Comparison of ENCODE assay signal across 6 fruit fly cellular contexts in the genomic region with DNA sequence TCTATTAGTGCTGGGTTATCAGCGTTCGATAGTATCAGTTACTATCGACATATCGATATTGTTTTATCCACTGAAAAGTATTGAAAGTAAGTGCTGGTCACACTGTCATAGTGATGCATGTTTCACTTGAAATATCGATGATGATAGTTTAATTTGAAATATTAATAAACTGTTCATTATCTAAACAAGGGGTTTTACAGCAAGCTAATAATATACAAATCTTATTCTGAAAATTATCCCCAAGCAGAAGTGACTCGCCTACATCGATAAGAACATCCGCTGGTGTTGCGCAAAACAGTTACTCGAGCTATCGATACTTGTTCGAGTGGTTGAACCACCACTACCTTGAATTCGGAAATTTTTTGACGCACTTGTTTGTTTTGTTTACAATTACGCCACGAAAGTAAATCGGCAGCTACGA.
TF ChIP-seq lines count a peak whose summit lies in the region.

A gene (minus strand): TSS at position 10 of the 421 bp plus-strand sequence.
A gene (plus strand): TSS at position 333 of the 421 bp plus-strand sequence.
A gene (plus strand): TSS at position 333 of the 421 bp plus-strand sequence.

- TF ChIP-seq CTCF in whole organism, embryonic (GFP tag; optimal IDR thresholded peaks at IDR 0.05; lab: Kevin White, UChicago) = no peak

TF ChIP-seq in Kc167, 6 proteins besides CTCF, POLR2A, EP300 and RAD21:
- no peak for TF ChIP-seq ttk (optimal IDR thresholded peaks at IDR 0.05; lab: Kevin White, UChicago)
- peak; percentile 9 for TF ChIP-seq Sin3A (optimal IDR thresholded peaks at IDR 0.05; lab: Kevin White, UChicago)
- TF ChIP-seq insv (optimal IDR thresholded peaks at IDR 0.05; lab: Kevin White, UChicago) = no peak
- TF ChIP-seq psq (optimal IDR thresholded peaks at IDR 0.05; lab: Kevin White, UChicago) = no peak
TF ChIP-seq in Kc167: peak in this region for 1.

TF ChIP-seq in whole organism, adult, 20 proteins besides CTCF, POLR2A, EP300 and RAD21 (continues in another document):
- TF ChIP-seq CG33017 (tag; optimal IDR thresholded peaks at IDR 0.05; lab: Kevin White, UChicago) (peak; percentile 66), CG14711 (tag; optimal IDR thresholded peaks at IDR 0.05; lab: Kevin White, UChicago) (peak; percentile 53), cnc (optimal IDR thresholded peaks at IDR 0.05; lab: Kevin White, UChicago) (no peak), Clk (GFP tag; optimal IDR thresholded peaks at IDR 0.05; lab: Kevin White, UChicago) (peak; percentile 44), Hr96 (GFP tag; optimal IDR thresholded peaks at IDR 0.05; lab: Kevin White, UChicago) (peak; percentile 85), CG7101 (tag; optimal IDR thresholded peaks at IDR 0.05; lab: Kevin White, UChicago) (peak; percentile 75), tj (GFP tag; optimal IDR thresholded peaks at IDR 0.05; lab: Kevin White, UChicago) (peak; percentile 40), CG1620 (GFP tag; optimal IDR thresholded peaks at IDR 0.05; lab: Kevin White, UChicago) (peak; percentile 81), Mnt (GFP tag; optimal IDR thresholded peaks at IDR 0.05; lab: Kevin White, UChicago) (peak; percentile 76), bab1 (GFP tag; optimal IDR thresholded peaks at IDR 0.05; lab: Kevin White, UChicago) (peak; percentile 75), CG11617 (GFP tag; optimal IDR thresholded peaks at IDR 0.05; lab: Kevin White, UChicago) (peak; percentile 59), CG5204 (GFP tag; optimal IDR thresholded peaks at IDR 0.05; lab: Kevin White, UChicago) (no peak), ovo (GFP tag; optimal IDR thresholded peaks at IDR 0.05; lab: Kevin White, UChicago) (peak; percentile 49), CG12768 (GFP tag; optimal IDR thresholded peaks at IDR 0.05; lab: Kevin White, UChicago) (peak; percentile 40), CG7045 (GFP tag; optimal IDR thresholded peaks at IDR 0.05; lab: Kevin White, UChicago) (peak; percentile 54), Crg-1 (GFP tag; optimal IDR thresholded peaks at IDR 0.05; lab: Kevin White, UChicago) (peak; percentile 65)

TF ChIP-seq in whole organism, embryonic, 481 proteins besides CTCF, POLR2A, EP300 and RAD21 (continues in another document):
- TF ChIP-seq eyg (GFP tag; optimal IDR thresholded peaks at IDR 0.05; lab: Kevin White, UChicago) (no peak), CG15269 (tag; optimal IDR thresholded peaks at IDR 0.05; lab: Kevin White, UChicago) (peak; percentile 55), Kr (GFP tag; optimal IDR thresholded peaks at IDR 0.05; lab: Kevin White, UChicago) (no peak), Drgx (GFP tag; IDR thresholded peaks at IDR 0.05; lab: Robert Waterston, UW) (no peak), Camta (GFP tag; optimal IDR thresholded peaks at IDR 0.05; lab: Kevin White, UChicago) (peak; percentile 54), CG4820 (GFP tag; optimal IDR thresholded peaks at IDR 0.05; lab: Kevin White, UChicago) (peak; percentile 64), HLH54F (GFP tag; optimal IDR thresholded peaks at IDR 0.05; lab: Kevin White, UChicago) (peak; percentile 78), sqz (GFP tag; optimal IDR thresholded peaks at IDR 0.05; lab: Kevin White, UChicago) (no peak), repo (GFP tag; optimal IDR thresholded peaks at IDR 0.05; lab: Kevin White, UChicago) (peak; percentile 52), CG34422 (GFP tag; IDR thresholded peaks at IDR 0.05; lab: Robert Waterston, UW) (peak; percentile 59; the same call in 1 of the 3 replicates), Antp (GFP tag; optimal IDR thresholded peaks at IDR 0.05; lab: Kevin White, UChicago) (peak; percentile 71), lilli (GFP tag; optimal IDR thresholded peaks at IDR 0.05; lab: Kevin White, UChicago) (peak; percentile 89), CG1233 (GFP tag; optimal IDR thresholded peaks at IDR 0.05; lab: Kevin White, UChicago) (peak; percentile 26), CG6272 (GFP tag; IDR thresholded peaks at IDR 0.05; lab: Robert Waterston, UW) (peak; percentile 67; the same call in 1 of the 2 replicates), rib (GFP tag; IDR thresholded peaks at IDR 0.05; lab: Robert Waterston, UW) (no peak), CG10979 (tag; optimal IDR thresholded peaks at IDR 0.05; lab: Kevin White, UChicago) (peak; percentile 30)

TF ChIP-seq in whole organism, prepupa, 60 proteins besides CTCF, POLR2A, EP300 and RAD21 (continues in another document):
- TF ChIP-seq Hr38 (GFP tag; optimal IDR thresholded peaks at IDR 0.05; lab: Kevin White, UChicago) (no peak), CG8319 (GFP tag; optimal IDR thresholded peaks at IDR 0.05; lab: Kevin White, UChicago) (peak; percentile 10), Ets96B (tag; optimal IDR thresholded peaks at IDR 0.05; lab: Kevin White, UChicago) (no peak), salr (GFP tag; optimal IDR thresholded peaks at IDR 0.05; lab: Kevin White, UChicago) (peak in 1 of 2 experiments; percentile 33), svp (GFP tag; lab: Kevin White, UChicago) (peak; percentile 79), dsx (GFP tag; optimal IDR thresholded peaks at IDR 0.05; lab: Kevin White, UChicago; ENCODE audit: poor library complexity, severe bottlenecking) (peak; percentile 23), Eip75B (GFP tag; optimal IDR thresholded peaks at IDR 0.05; lab: Kevin White, UChicago) (no peak), CG8119 (GFP tag; IDR thresholded peaks at IDR 0.05; lab: Robert Waterston, UW) (no peak), dac (GFP tag; optimal IDR thresholded peaks at IDR 0.05; lab: Kevin White, UChicago) (peak; percentile 26), CG7368 (GFP tag; optimal IDR thresholded peaks at IDR 0.05; lab: Kevin White, UChicago) (no peak), CG11294 (GFP tag; IDR thresholded peaks at IDR 0.05; lab: Robert Waterston, UW) (no peak), CG3032 (tag; optimal IDR thresholded peaks at IDR 0.05; lab: Kevin White, UChicago) (peak; percentile 74), lz (GFP tag; optimal IDR thresholded peaks at IDR 0.05; lab: Kevin White, UChicago) (peak; percentile 76), acj6 (GFP tag; optimal IDR thresholded peaks at IDR 0.05; lab: Kevin White, UChicago) (peak; percentile 63), CG4318 (GFP tag; optimal IDR thresholded peaks at IDR 0.05; lab: Kevin White, UChicago) (no peak), CG9139 (GFP tag; optimal IDR thresholded peaks at IDR 0.05; lab: Kevin White, UChicago) (no peak), Gug (GFP tag; IDR thresholded peaks at IDR 0.05; lab: Robert Waterston, UW) (peak; percentile 21; the same call in 1 of the 2 replicates)

TF ChIP-seq in whole organism, pupa, 21 proteins besides CTCF, POLR2A, EP300 and RAD21 (continues in another document):
- no peak for TF ChIP-seq Pif1B (GFP tag; optimal IDR thresholded peaks at IDR 0.05; lab: Kevin White, UChicago)
- no peak for TF ChIP-seq CG9948 (tag; optimal IDR thresholded peaks at IDR 0.05; lab: Kevin White, UChicago)
- no peak for TF ChIP-seq CG12605 (GFP tag; IDR thresholded peaks at IDR 0.05; lab: Robert Waterston, UW)
- TF ChIP-seq Snoo (tag; optimal IDR thresholded peaks at IDR 0.05; lab: Kevin White, UChicago) = peak; percentile 20
- TF ChIP-seq rn (GFP tag; IDR thresholded peaks at IDR 0.05; lab: Robert Waterston, UW) = no peak
- TF ChIP-seq EcR (GFP tag; optimal IDR thresholded peaks at IDR 0.05; lab: Kevin White, UChicago) = no peak
- peak; percentile 25 for TF ChIP-seq CG34367 (tag; optimal IDR thresholded peaks at IDR 0.05; lab: Kevin White, UChicago)
- TF ChIP-seq Pif1A (GFP tag; optimal IDR thresholded peaks at IDR 0.05; lab: Kevin White, UChicago) = no peak
- TF ChIP-seq CG8301 (tag; optimal IDR thresholded peaks at IDR 0.05; lab: Kevin White, UChicago) = peak; percentile 8
- no peak for TF ChIP-seq CG8159 (tag; optimal IDR thresholded peaks at IDR 0.05; lab: Kevin White, UChicago)
- TF ChIP-seq fd96Ca (GFP tag; IDR thresholded peaks at IDR 0.05; lab: Robert Waterston, UW) = no peak
- no peak for TF ChIP-seq CG10348 (GFP tag; IDR thresholded peaks at IDR 0.05; lab: Robert Waterston, UW)
- no peak for TF ChIP-seq gl (tag; optimal IDR thresholded peaks at IDR 0.05; lab: Kevin White, UChicago)
- no peak for TF ChIP-seq D1 (tag; optimal IDR thresholded peaks at IDR 0.05; lab: Kevin White, UChicago)
- TF ChIP-seq CG14655 (GFP tag; optimal IDR thresholded peaks at IDR 0.05; lab: Kevin White, UChicago) = no peak
- TF ChIP-seq CG4496 (GFP tag; IDR thresholded peaks at IDR 0.05; lab: Robert Waterston, UW) = peak; percentile 66; the same call in 1 of the 3 replicates
- TF ChIP-seq CG13204 (GFP tag; optimal IDR thresholded peaks at IDR 0.05; lab: Kevin White, UChicago) = no peak
- TF ChIP-seq CG15710 (tag; optimal IDR thresholded peaks at IDR 0.05; lab: Kevin White, UChicago) = peak; percentile 48
- TF ChIP-seq Ets98B (GFP tag; IDR thresholded peaks at IDR 0.05; lab: Robert Waterston, UW) = no peak; the same call in 1 of the 2 replicates

TF ChIP-seq in whole organism, wandering third instar larva, 38 proteins besides CTCF, POLR2A, EP300 and RAD21 (continues in another document):
- TF ChIP-seq OdsH (GFP tag; optimal IDR thresholded peaks at IDR 0.05; lab: Kevin White, UChicago) = peak; percentile 61
- peak; percentile 47 for TF ChIP-seq psq (GFP tag; optimal IDR thresholded peaks at IDR 0.05; lab: Kevin White, UChicago)
- TF ChIP-seq Sp1 (GFP tag; optimal IDR thresholded peaks at IDR 0.05; lab: Kevin White, UChicago) = peak; percentile 61
- TF ChIP-seq fru (GFP tag; optimal IDR thresholded peaks at IDR 0.05; lab: Kevin White, UChicago) = peak; percentile 76
- peak; percentile 53 for TF ChIP-seq CG32264 (GFP tag; optimal IDR thresholded peaks at IDR 0.05; lab: Kevin White, UChicago)
- peak; percentile 27 for TF ChIP-seq dsf (GFP tag; optimal IDR thresholded peaks at IDR 0.05; lab: Kevin White, UChicago; ENCODE audit: borderline replicate concordance)
- TF ChIP-seq CrebA (GFP tag; optimal IDR thresholded peaks at IDR 0.05; lab: Kevin White, UChicago; ENCODE audit: borderline replicate concordance) = no peak
- no peak for TF ChIP-seq brk (GFP tag; optimal IDR thresholded peaks at IDR 0.05; lab: Kevin White, UChicago)
- TF ChIP-seq rgr (GFP tag; optimal IDR thresholded peaks at IDR 0.05; lab: Kevin White, UChicago) = peak; percentile 77
- no peak for TF ChIP-seq lola (GFP tag; optimal IDR thresholded peaks at IDR 0.05; lab: Kevin White, UChicago)
- peak; percentile 84 for TF ChIP-seq Hnf4 (GFP tag; optimal IDR thresholded peaks at IDR 0.05; lab: Kevin White, UChicago)
- no peak for TF ChIP-seq tai (GFP tag; optimal IDR thresholded peaks at IDR 0.05; lab: Kevin White, UChicago)
- peak; percentile 59 for TF ChIP-seq sv (GFP tag; optimal IDR thresholded peaks at IDR 0.05; lab: Kevin White, UChicago)
- TF ChIP-seq foxo (GFP tag; optimal IDR thresholded peaks at IDR 0.05; lab: Kevin White, UChicago) = peak in 1 of 2 experiments; percentile 80
- TF ChIP-seq HLH106 (tag; optimal IDR thresholded peaks at IDR 0.05; lab: Kevin White, UChicago) = peak; percentile 77
- peak; percentile 74 for TF ChIP-seq br (GFP tag; optimal IDR thresholded peaks at IDR 0.05; lab: Kevin White, UChicago)
- TF ChIP-seq Jra (GFP tag; optimal IDR thresholded peaks at IDR 0.05; lab: Kevin White, UChicago) = peak; percentile 84
- TF ChIP-seq Abd-B (GFP tag; optimal IDR thresholded peaks at IDR 0.05; lab: Kevin White, UChicago) = no peak
- TF ChIP-seq Mio (GFP tag; optimal IDR thresholded peaks at IDR 0.05; lab: Kevin White, UChicago) = peak; percentile 1
- peak; percentile 94 for TF ChIP-seq woc (GFP tag; optimal IDR thresholded peaks at IDR 0.05; lab: Kevin White, UChicago)
- peak; percentile 70 for TF ChIP-seq ey (GFP tag; optimal IDR thresholded peaks at IDR 0.05; lab: Kevin White, UChicago)
